Fruit fly (Drosophila melanogaster): ENCODE results near the gene CG14974.

CG14974 gene

DNA sequence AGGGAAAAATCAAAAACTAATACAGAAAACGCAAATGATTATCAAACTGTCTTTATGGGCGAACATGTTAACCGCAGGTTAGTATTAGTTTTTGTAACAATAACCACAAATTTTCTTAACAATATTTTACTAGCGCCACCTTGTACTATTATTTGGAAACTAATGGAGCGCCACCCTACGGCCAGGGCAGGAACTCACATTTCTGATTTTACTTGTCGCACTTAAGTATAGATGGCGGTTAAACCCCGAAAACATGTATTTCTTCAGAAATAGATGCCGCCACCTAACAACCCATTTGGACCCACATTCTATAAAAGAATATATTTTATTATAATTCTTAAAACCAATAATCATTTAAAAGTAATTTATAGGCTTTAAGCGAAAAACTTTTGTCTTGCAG, 4.5 kb downstream of the CG14974 start (continued):
- TF ChIP-seq tio (GFP tag; optimal IDR thresholded peaks at IDR 0.05), result peak; percentile 58
- TF ChIP-seq C15 (GFP tag; IDR thresholded peaks at IDR 0.05), result no peak
- peak; percentile 75 for TF ChIP-seq Rx (GFP tag; IDR thresholded peaks at IDR 0.05)
- peak; percentile 72 for TF ChIP-seq CG10267 (tag; optimal IDR thresholded peaks at IDR 0.05)
- TF ChIP-seq NfI (GFP tag; optimal IDR thresholded peaks at IDR 0.05), result peak; percentile 84
- no peak for TF ChIP-seq Hr78 (GFP tag; optimal IDR thresholded peaks at IDR 0.05)
- TF ChIP-seq NC2β (GFP tag; optimal IDR thresholded peaks at IDR 0.05), result peak; percentile 84
- TF ChIP-seq CG16815 (GFP tag; optimal IDR thresholded peaks at IDR 0.05), result peak; percentile 73
- peak; percentile 89 for TF ChIP-seq ase (GFP tag; IDR thresholded peaks at IDR 0.05)
- peak; percentile 38 for TF ChIP-seq Bteb2 (GFP tag; optimal IDR thresholded peaks at IDR 0.05)
- peak; percentile 100 for TF ChIP-seq Dip2 (GFP tag; IDR thresholded peaks at IDR 0.05)
- TF ChIP-seq gcm2 (GFP tag; optimal IDR thresholded peaks at IDR 0.05), result peak; percentile 6
- TF ChIP-seq CG11085 (GFP tag; IDR thresholded peaks at IDR 0.05), result peak; percentile 81
- TF ChIP-seq Mes4 (GFP tag; optimal IDR thresholded peaks at IDR 0.05), result peak; percentile 67
- TF ChIP-seq fd3F (GFP tag; optimal IDR thresholded peaks at IDR 0.05), result peak; percentile 63
- TF ChIP-seq Antp (GFP tag; optimal IDR thresholded peaks at IDR 0.05), result peak; percentile 87
- TF ChIP-seq Deaf1 (tag; optimal IDR thresholded peaks at IDR 0.05), result peak; percentile 40
- TF ChIP-seq CG15696 (tag; optimal IDR thresholded peaks at IDR 0.05), result peak; percentile 93
- no peak for TF ChIP-seq MESR4 (GFP tag; optimal IDR thresholded peaks at IDR 0.05)
- peak; percentile 57; the same call in 1 of the 2 replicates for TF ChIP-seq CG13287 (GFP tag; IDR thresholded peaks at IDR 0.05; ENCODE audit: partially characterized antibody)
- TF ChIP-seq BtbVII (GFP tag; optimal IDR thresholded peaks at IDR 0.05), result peak; percentile 34
- TF ChIP-seq ci (GFP tag; IDR thresholded peaks at IDR 0.05), result peak; percentile 92
- TF ChIP-seq CG17612 (GFP tag; IDR thresholded peaks at IDR 0.05), result peak; percentile 49; the same call in 1 of the 2 replicates
- TF ChIP-seq pho (GFP tag; optimal IDR thresholded peaks at IDR 0.05), result no peak
- TF ChIP-seq onecut (GFP tag; IDR thresholded peaks at IDR 0.05), result peak; percentile 77
- TF ChIP-seq HHEX (GFP tag; optimal IDR thresholded peaks at IDR 0.05), result peak; percentile 50
- TF ChIP-seq Chrac-16 (GFP tag; optimal IDR thresholded peaks at IDR 0.05), result peak; percentile 92
- no peak for TF ChIP-seq abd-A (tag; optimal IDR thresholded peaks at IDR 0.05)
- peak; percentile 78 for TF ChIP-seq otp (GFP tag; IDR thresholded peaks at IDR 0.05)
- peak; percentile 41 for TF ChIP-seq trh (GFP tag; optimal IDR thresholded peaks at IDR 0.05)
- TF ChIP-seq CG13624 (GFP tag; optimal IDR thresholded peaks at IDR 0.05), result peak; percentile 75
- TF ChIP-seq cato (GFP tag; optimal IDR thresholded peaks at IDR 0.05; ENCODE audit: borderline replicate concordance), result peak; percentile 45
- peak; percentile 62 for TF ChIP-seq Myb (GFP tag; optimal IDR thresholded peaks at IDR 0.05)
- TF ChIP-seq CG9797 (GFP tag; optimal IDR thresholded peaks at IDR 0.05), result no peak
- TF ChIP-seq Gsc (GFP tag; IDR thresholded peaks at IDR 0.05), result no peak
- TF ChIP-seq CG3407 (GFP tag; optimal IDR thresholded peaks at IDR 0.05), result peak; percentile 54
- TF ChIP-seq Oli (tag; optimal IDR thresholded peaks at IDR 0.05), result peak; percentile 57
- TF ChIP-seq Dp (GFP tag; optimal IDR thresholded peaks at IDR 0.05), result peak; percentile 7
- peak; percentile 70 for TF ChIP-seq CG12942 (GFP tag; optimal IDR thresholded peaks at IDR 0.05)
- peak; percentile 82 for TF ChIP-seq Hmr (GFP tag; optimal IDR thresholded peaks at IDR 0.05)
- no peak for TF ChIP-seq Adf1 (GFP tag; IDR thresholded peaks at IDR 0.05)
- TF ChIP-seq pita (GFP tag; optimal IDR thresholded peaks at IDR 0.05), result peak; percentile 49
- peak; percentile 81 for TF ChIP-seq stwl (tag; optimal IDR thresholded peaks at IDR 0.05)
- peak; percentile 18 for TF ChIP-seq CG10431 (GFP tag; optimal IDR thresholded peaks at IDR 0.05)
- peak; percentile 85 for TF ChIP-seq HmgZ (tag; optimal IDR thresholded peaks at IDR 0.05)
- no peak for TF ChIP-seq nerfin-1 (tag; optimal IDR thresholded peaks at IDR 0.05)
- peak; percentile 83 for TF ChIP-seq CG11504 (tag; optimal IDR thresholded peaks at IDR 0.05)
- TF ChIP-seq kay (GFP tag; optimal IDR thresholded peaks at IDR 0.05), result peak; percentile 39
- no peak for TF ChIP-seq cwo (GFP tag; optimal IDR thresholded peaks at IDR 0.05)
- TF ChIP-seq Dad (GFP tag; optimal IDR thresholded peaks at IDR 0.05), result peak; percentile 64
- 0 out of 3 replicates have a peak, but pooled peaks have one; percentile 43 for TF ChIP-seq gce (GFP tag; IDR thresholded peaks at IDR 0.05)

Data from whole organism, embryonic.